Worm (Caenorhabditis elegans) whole organism, early embryonic: ENCODE results near the gene T26A5.2.

ENCODE experiments used
- B0310.2 ChIP-seq: sonication (generic microtip); optimal IDR thresholded peaks from 2 replicates; lab custom pipeline; 2016; ENCODE audit warnings: mild to moderate bottlenecking, missing genetic modification characterization, missing compliant biosample characterization
- F13C5.2 ChIP-seq: sonication (generic microtip); optimal IDR thresholded peaks from 2 replicates; lab custom pipeline; 2017; ENCODE audit warnings: mild to moderate bottlenecking, missing genetic modification characterization, inconsistent platforms, missing compliant biosample characterization
- aly-1 ChIP-seq: sonication (generic microtip); optimal IDR thresholded peaks from 2 replicates; lab custom pipeline; 2016; ENCODE audit warnings: missing genetic modification characterization, missing compliant biosample characterization
- ama-1 ChIP-seq: fragments of 150-350 bp; optimal IDR thresholded peaks from 2 replicates; lab custom pipeline; 2014
- ceh-13 ChIP-seq: fragments of 200-800 bp; sonication (Bioruptor generic); optimal IDR thresholded peaks from 2 replicates; lab custom pipeline; 2018; ENCODE audit warnings: mild to moderate bottlenecking, missing genetic modification characterization, missing compliant biosample characterization
- ceh-36 ChIP-seq: sonication (generic microtip); optimal IDR thresholded peaks from 2 replicates; lab custom pipeline; 2016; ENCODE audit warnings: missing genetic modification characterization, inconsistent platforms, missing compliant biosample characterization
- ets-7 ChIP-seq: sonication (generic microtip); optimal IDR thresholded peaks from 2 replicates; lab custom pipeline; 2016; ENCODE audit warnings: missing genotype, missing genetic modification characterization, missing compliant biosample characterization
- flt-1 ChIP-seq: fragments of 200-800 bp; sonication (Bioruptor generic); IDR thresholded peaks from 2 replicates; pipeline ENCODE4 v1.3.6; 2022; ENCODE audit warnings: missing genetic modification characterization, missing compliant biosample characterization
- hmbx-1 ChIP-seq: sonication (generic microtip); optimal IDR thresholded peaks from 2 replicates; lab custom pipeline; 2016; ENCODE audit warnings: mild to moderate bottlenecking, missing genetic modification characterization, missing compliant biosample characterization
- hmg-4 ChIP-seq: fragments of 200-800 bp; sonication (Bioruptor generic); optimal IDR thresholded peaks from 2 replicates; lab custom pipeline; 2018; ENCODE audit warnings: mild to moderate bottlenecking, missing genetic modification characterization, missing compliant biosample characterization
- hnd-1 ChIP-seq: sonication (generic microtip); optimal IDR thresholded peaks from 2 replicates; lab custom pipeline; 2016; ENCODE audit warnings: missing genetic modification characterization, missing compliant biosample characterization
- pes-1 ChIP-seq: fragments of 200-800 bp; sonication (Bioruptor generic); IDR thresholded peaks from 2 replicates; pipeline ENCODE4 v1.3.6; 2022; ENCODE audit warnings: missing genetic modification reagents, missing genetic modification characterization, missing compliant biosample characterization
- scrt-1 ChIP-seq: fragments of 200-800 bp; sonication (Bioruptor generic); IDR thresholded peaks from 2 replicates; pipeline ENCODE4 v1.3.6; 2022; ENCODE audit warnings: missing genetic modification characterization, missing compliant biosample characterization
- sea-1 ChIP-seq: fragments of 200-800 bp; sonication (Bioruptor generic); conservative IDR thresholded peaks from 2 replicates; pipeline ENCODE4 v1.3.6; 2022; ENCODE audit warnings: missing genetic modification characterization, missing compliant biosample characterization
- tbx-11 ChIP-seq: fragments of 200-800 bp; sonication (Bioruptor generic); IDR thresholded peaks from 2 replicates; pipeline ENCODE4 v1.3.6; 2022; ENCODE audit warnings: missing genetic modification characterization, missing compliant biosample characterization
- tbx-37 ChIP-seq: fragments of 200-800 bp; sonication (Bioruptor generic); conservative IDR thresholded peaks from 2 replicates; pipeline ENCODE4 v1.3.6; 2022; ENCODE audit warnings: missing genetic modification reagents, missing genetic modification characterization, missing compliant biosample characterization
- tra-4 ChIP-seq: sonication (generic microtip); optimal IDR thresholded peaks from 2 replicates; lab custom pipeline; 2017; ENCODE audit warnings: missing genetic modification characterization, missing compliant biosample characterization

T26A5.2 gene

DNA sequence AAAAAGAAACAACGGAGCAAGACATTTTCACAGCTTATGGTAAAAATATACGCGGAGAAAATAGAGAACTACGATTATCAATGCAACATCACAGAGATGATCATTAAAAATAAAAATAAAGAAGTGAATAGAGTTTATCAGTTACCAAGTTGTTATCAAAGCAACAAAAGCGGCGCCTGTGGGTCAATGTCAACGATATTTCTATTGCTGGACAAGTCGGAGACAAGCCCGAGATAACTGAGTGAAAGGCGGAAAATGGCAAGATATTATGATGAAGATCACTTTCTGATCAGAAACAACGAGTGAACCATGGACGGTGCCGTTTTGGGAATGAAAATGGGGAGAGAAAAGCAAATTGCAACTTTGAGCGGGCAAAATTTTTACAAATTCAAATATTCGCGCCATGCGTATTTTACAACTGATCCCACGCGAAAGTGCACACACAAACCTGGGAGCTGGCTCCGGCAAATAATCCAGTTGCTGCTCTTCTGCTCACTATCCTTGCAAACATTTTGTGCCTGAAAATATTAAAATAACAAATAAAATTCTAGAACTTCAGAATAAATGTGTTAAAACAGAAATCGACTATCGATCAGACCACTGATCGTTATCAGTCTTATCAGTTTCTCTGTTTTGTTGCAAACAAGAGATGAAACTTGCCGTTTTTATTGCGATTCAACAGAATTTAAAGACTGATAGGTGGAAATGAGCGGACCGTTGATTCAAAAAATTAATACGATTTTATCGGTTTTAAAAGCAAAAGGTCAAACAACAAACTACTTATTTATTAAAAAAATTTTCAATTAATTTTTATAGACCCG is 24.6 kb upstream of the T26A5.2 start, which contains the start of gene mel-32:
Gene mel-32, minus strand, starts transcription at position 696 of the 821 bp plus-strand sequence.
- TF ChIP-seq F13C5.2 (tag; lab: Kevin White, UChicago) (no peak), ama-1 (peak; percentile 21), hnd-1 (no peak), ets-7 (tag; lab: Kevin White, UChicago) (no peak)

DNA sequence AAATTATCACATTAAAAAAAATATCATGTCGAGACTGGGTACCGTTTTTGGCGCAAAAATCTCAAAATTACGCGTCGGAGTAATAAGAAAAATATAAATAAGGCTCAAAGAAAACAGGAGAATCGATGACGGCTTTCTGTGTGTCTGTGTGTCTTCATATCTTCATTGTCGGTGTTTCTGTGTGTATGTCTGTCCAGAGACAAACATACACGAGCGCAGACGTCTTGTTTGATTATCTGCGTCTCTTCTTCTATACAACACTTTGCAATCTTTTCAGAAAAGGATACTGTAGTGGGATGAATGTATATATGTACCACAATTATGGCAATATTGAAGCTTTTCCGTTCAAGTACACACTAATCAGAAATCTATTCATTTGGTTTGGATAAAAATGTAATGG is 22.8 kb upstream of the T26A5.2 start, which contains the start of gene C05D11.13:
Gene C05D11.13, minus strand, starts transcription at position 252 of the 400 bp plus-strand sequence.
- TF ChIP-seq hnd-1 (no peak), hmg-4 (no peak), ama-1 (no peak), hmbx-1 (no peak), F13C5.2 (tag; lab: Kevin White, UChicago) (no peak), flt-1 (no peak), B0310.2 (tag; lab: Kevin White, UChicago) (no peak), ets-7 (tag; lab: Kevin White, UChicago) (no peak), scrt-1 (GFP tag; lab: Robert Waterston, UW) (no peak)

DNA sequence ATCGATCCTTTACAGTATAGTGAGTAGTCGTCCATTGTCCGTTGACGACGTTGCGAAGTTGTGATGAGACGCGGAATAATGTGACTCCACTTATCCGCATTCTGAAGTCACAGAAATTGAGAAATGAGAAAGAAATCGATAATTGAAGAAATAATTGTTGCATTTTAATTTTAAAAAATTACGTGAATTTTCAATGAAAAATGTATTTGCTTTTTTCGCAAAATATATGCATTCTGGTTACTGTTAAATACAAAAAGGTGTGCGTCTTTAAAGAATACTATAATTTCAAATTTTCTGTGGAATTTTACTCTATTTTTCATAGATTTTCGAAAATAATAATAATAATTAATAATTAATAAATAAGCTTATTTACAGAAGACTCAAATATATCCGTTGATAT is 20.3 kb upstream of the T26A5.2 start, which contains the start of gene let-721:
Gene let-721, minus strand, starts transcription at position 101 of the 400 bp plus-strand sequence.
- TF ChIP-seq tbx-11 (GFP tag; lab: Robert Waterston, UW) = no peak
- TF ChIP-seq sea-1 (GFP tag; lab: Robert Waterston, UW) = no peak
- TF ChIP-seq ama-1 = no peak
- TF ChIP-seq pes-1 (GFP tag; lab: Robert Waterston, UW) = no peak
- TF ChIP-seq flt-1 = no peak
- TF ChIP-seq ceh-13 (GFP tag; lab: Kevin White, UChicago) = no peak
- no peak for TF ChIP-seq F13C5.2 (tag; lab: Kevin White, UChicago)
- TF ChIP-seq aly-1 (tag; lab: Kevin White, UChicago) = no peak
- TF ChIP-seq B0310.2 (tag; lab: Kevin White, UChicago) = no peak
- TF ChIP-seq ets-7 (tag; lab: Kevin White, UChicago) = no peak
- TF ChIP-seq tra-4 (tag; lab: Kevin White, UChicago) = no peak
- TF ChIP-seq ceh-36 (tag; lab: Kevin White, UChicago) = no peak
- no peak for TF ChIP-seq hnd-1
- no peak for TF ChIP-seq tbx-37 (GFP tag; lab: Robert Waterston, UW)
- no peak for TF ChIP-seq hmg-4
- TF ChIP-seq scrt-1 (GFP tag; lab: Robert Waterston, UW) = no peak
- no peak for TF ChIP-seq hmbx-1

DNA sequence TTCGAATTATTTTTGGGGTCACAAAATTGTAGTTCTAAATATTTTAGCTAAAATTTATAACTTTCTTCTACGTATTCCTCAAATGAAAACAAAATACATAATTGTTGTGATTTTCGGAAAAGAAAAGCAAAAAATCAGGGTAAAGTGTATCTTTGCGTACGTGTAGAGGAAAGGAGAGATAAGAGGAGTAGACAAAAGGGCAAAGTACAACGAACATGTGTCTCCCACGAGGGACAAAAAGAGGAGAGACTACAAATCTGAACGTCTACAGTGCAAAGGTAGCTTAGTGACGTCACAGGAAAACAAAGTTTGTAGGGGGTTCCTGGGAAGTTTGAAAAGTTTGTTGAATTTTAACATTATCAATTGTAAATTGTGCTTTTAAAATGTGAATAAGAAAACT is 19.6 kb upstream of the T26A5.2 start:
- 0 out of 2 replicates have a peak, but pooled peaks have one; percentile 30 for TF ChIP-seq sea-1 (GFP tag; lab: Robert Waterston, UW)
- no peak for TF ChIP-seq F13C5.2 (tag; lab: Kevin White, UChicago)
- no peak for TF ChIP-seq hmbx-1

DNA sequence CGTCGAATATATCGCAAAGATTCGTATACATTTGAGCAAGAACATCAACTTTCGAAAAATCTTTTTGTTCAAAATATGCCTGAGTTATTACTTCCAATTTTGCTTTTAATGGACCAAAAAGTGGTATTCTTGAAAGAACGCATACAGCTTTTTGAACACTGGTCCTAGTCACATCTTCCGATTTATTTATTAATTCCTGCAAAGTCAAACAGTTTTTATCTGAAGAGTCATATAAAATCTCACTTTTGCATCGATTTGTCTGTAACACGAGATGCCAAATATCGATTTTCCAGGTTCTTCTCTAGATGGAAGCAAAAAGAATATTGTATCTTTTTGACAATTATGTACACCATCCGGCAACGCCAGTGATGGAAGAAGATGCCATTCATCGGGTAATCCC is 17.3 kb upstream of the T26A5.2 start:
- TF ChIP-seq flt-1 (no peak), ceh-36 (tag; lab: Kevin White, UChicago) (no peak), scrt-1 (GFP tag; lab: Robert Waterston, UW) (no peak), pes-1 (GFP tag; lab: Robert Waterston, UW) (peak; percentile 34; the same call in 1 of the 2 replicates), ama-1 (peak; percentile 70), ceh-13 (GFP tag; lab: Kevin White, UChicago) (no peak)

DNA sequence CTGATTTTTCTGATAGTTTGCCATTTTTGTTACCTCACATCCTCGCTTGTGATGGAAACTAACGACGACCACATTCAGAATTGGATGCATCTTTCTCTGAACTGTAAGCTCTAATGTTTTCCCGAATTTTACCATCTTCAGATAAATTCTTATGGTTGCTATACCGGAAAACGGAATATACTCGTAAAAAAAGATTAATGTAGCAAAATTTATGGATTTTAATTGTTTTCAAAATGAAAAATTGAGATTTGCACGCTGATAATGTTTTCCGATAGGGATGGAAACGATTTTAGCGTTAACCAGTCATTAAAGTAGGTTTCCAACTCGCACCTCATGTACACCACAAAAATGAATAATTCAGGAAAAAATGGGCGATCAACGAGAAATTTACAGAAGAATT is 16.5 kb upstream of the T26A5.2 start, which contains the start of gene T26A5.6:
Gene T26A5.6, minus strand, starts transcription at position 101 of the 400 bp plus-strand sequence.
- TF ChIP-seq B0310.2 (tag; lab: Kevin White, UChicago) (no peak), ama-1 (no peak), pes-1 (GFP tag; lab: Robert Waterston, UW) (no peak), ceh-36 (tag; lab: Kevin White, UChicago) (no peak), F13C5.2 (tag; lab: Kevin White, UChicago) (no peak), sea-1 (GFP tag; lab: Robert Waterston, UW) (no peak), hnd-1 (no peak)

DNA sequence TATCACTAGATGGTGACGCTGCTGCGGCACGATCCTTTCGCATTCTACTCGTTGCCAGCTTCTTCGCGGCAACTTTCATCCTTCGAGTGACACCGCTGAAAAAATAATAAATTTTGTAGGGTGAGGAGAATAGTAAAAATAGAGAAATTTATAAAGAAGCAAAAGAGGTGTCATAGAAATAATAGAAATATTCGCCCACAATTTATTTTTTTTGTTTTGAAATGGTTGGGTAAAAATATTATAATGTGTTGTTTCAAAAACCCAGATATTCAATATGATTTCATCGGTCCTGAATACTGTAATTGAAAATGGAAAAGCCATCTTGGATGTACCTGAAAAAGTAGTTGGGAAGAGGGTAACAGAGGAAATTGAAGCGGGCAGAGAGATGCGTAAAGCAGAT is 14.8 kb upstream of the T26A5.2 start, which contains the start of gene set-1:
Gene set-1, minus strand, starts transcription at position 101 of the 400 bp plus-strand sequence.
- no peak for TF ChIP-seq ets-7 (tag; lab: Kevin White, UChicago)
- no peak for TF ChIP-seq flt-1
- no peak for TF ChIP-seq tbx-11 (GFP tag; lab: Robert Waterston, UW)
- no peak for TF ChIP-seq hmbx-1
- no peak for TF ChIP-seq hnd-1
- no peak for TF ChIP-seq pes-1 (GFP tag; lab: Robert Waterston, UW)
- TF ChIP-seq sea-1 (GFP tag; lab: Robert Waterston, UW) = no peak
- TF ChIP-seq ceh-36 (tag; lab: Kevin White, UChicago) = no peak
- no peak for TF ChIP-seq ceh-13 (GFP tag; lab: Kevin White, UChicago)
- no peak for TF ChIP-seq tbx-37 (GFP tag; lab: Robert Waterston, UW)
- no peak for TF ChIP-seq hmg-4
- TF ChIP-seq scrt-1 (GFP tag; lab: Robert Waterston, UW) = no peak
- no peak for TF ChIP-seq aly-1 (tag; lab: Kevin White, UChicago)
- TF ChIP-seq tra-4 (tag; lab: Kevin White, UChicago) = no peak
- no peak for TF ChIP-seq B0310.2 (tag; lab: Kevin White, UChicago)
- no peak for TF ChIP-seq F13C5.2 (tag; lab: Kevin White, UChicago)
- TF ChIP-seq ama-1 = no peak

DNA sequence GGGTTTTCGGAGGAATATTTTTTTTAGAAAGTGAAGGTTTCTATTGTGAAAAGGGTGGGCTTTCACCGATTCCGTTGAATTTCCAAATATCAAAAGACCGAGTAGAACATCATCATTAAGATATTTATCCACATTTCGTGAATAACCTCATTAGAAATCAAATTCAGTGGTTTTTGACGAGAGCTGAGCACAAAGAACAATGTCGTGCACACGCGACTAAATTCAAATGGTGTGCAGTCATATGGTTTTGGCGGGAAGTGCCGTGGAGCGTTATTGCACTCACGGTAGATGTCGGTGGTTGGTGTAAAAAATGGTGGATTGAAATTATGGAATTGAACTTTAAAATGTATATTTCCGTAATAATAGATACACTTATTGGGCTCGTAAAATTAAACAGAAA is 14.4 kb upstream of the T26A5.2 start:
- TF ChIP-seq tbx-11 (GFP tag; lab: Robert Waterston, UW) (no peak), ama-1 (no peak), pes-1 (GFP tag; lab: Robert Waterston, UW) (no peak), aly-1 (tag; lab: Kevin White, UChicago) (no peak), scrt-1 (GFP tag; lab: Robert Waterston, UW) (no peak), hnd-1 (no peak), tbx-37 (GFP tag; lab: Robert Waterston, UW) (no peak), tra-4 (tag; lab: Kevin White, UChicago) (no peak), ceh-36 (tag; lab: Kevin White, UChicago) (no peak), F13C5.2 (tag; lab: Kevin White, UChicago) (no peak), ceh-13 (GFP tag; lab: Kevin White, UChicago) (no peak), flt-1 (no peak), ets-7 (tag; lab: Kevin White, UChicago) (no peak), sea-1 (GFP tag; lab: Robert Waterston, UW) (no peak), hmbx-1 (no peak), B0310.2 (tag; lab: Kevin White, UChicago) (no peak), hmg-4 (no peak)
